Fruit fly (Drosophila melanogaster): Measurements from ENCODE around the gene Taf10b.

Gene Taf10b

dm6 chr2L:2769476-2770185, 2.0 kb upstream of the Taf10b start, which contains the start of the genes colt and HINT1 (continued):
- TF ChIP-seq Fer1 (GFP tag; optimal IDR thresholded peaks at IDR 0.05) (peak; percentile 32), gcm (GFP tag; optimal IDR thresholded peaks at IDR 0.05) (no peak), gce (GFP tag; IDR thresholded peaks at IDR 0.05) (no peak), CG1792 (GFP tag; optimal IDR thresholded peaks at IDR 0.05) (no peak), CHES-1-like (GFP tag; optimal IDR thresholded peaks at IDR 0.05) (peak; percentile 4), H15 (GFP tag; IDR thresholded peaks at IDR 0.05) (no peak), CG17361 (GFP tag; IDR thresholded peaks at IDR 0.05) (peak; percentile 51; the same call in 2 of the 3 replicates), Max (GFP tag; optimal IDR thresholded peaks at IDR 0.05) (peak; percentile 8), CG8944 (GFP tag; optimal IDR thresholded peaks at IDR 0.05) (no peak), her (GFP tag; optimal IDR thresholded peaks at IDR 0.05) (peak; percentile 99), cato (GFP tag; optimal IDR thresholded peaks at IDR 0.05; ENCODE audit: borderline replicate concordance) (no peak), CG30403 (GFP tag; optimal IDR thresholded peaks at IDR 0.05) (no peak), CG10431 (GFP tag; optimal IDR thresholded peaks at IDR 0.05) (peak; percentile 22), CG34422 (GFP tag; IDR thresholded peaks at IDR 0.05) (peak; percentile 86), CG18262 (tag; optimal IDR thresholded peaks at IDR 0.05) (peak; percentile 1), pnt (GFP tag; optimal IDR thresholded peaks at IDR 0.05) (no peak), pfk (GFP tag; optimal IDR thresholded peaks at IDR 0.05) (no peak), CG6272 (GFP tag; IDR thresholded peaks at IDR 0.05) (no peak), stc (GFP tag; IDR thresholded peaks at IDR 0.05) (no peak), br (optimal IDR thresholded peaks at IDR 0.05) (no peak), CG9817 (tag; optimal IDR thresholded peaks at IDR 0.05) (no peak), CG33557 (GFP tag; optimal IDR thresholded peaks at IDR 0.05) (no peak), CG1529 (GFP tag; optimal IDR thresholded peaks at IDR 0.05) (no peak), CG3995 (GFP tag; optimal IDR thresholded peaks at IDR 0.05) (peak; percentile 80), Hr3 (GFP tag; optimal IDR thresholded peaks at IDR 0.05) (no peak), sug (tag; optimal IDR thresholded peaks at IDR 0.05) (peak; percentile 41), Bdp1 (GFP tag; optimal IDR thresholded peaks at IDR 0.05) (no peak), CG14050 (GFP tag; IDR thresholded peaks at IDR 0.05) (no peak), Xrp1 (GFP tag; IDR thresholded peaks at IDR 0.05) (no peak), Lim3 (GFP tag; IDR thresholded peaks at IDR 0.05) (no peak), sna (GFP tag; IDR thresholded peaks at IDR 0.05; ENCODE audit: partially characterized antibody) (no peak), sqz (GFP tag; optimal IDR thresholded peaks at IDR 0.05) (peak; percentile 33), ham (GFP tag; IDR thresholded peaks at IDR 0.05) (no peak), mirr (GFP tag; optimal IDR thresholded peaks at IDR 0.05) (peak; percentile 41), BtbVII (GFP tag; optimal IDR thresholded peaks at IDR 0.05) (no peak), sc (optimal IDR thresholded peaks at IDR 0.05) (no peak), sc (GFP tag; optimal IDR thresholded peaks at IDR 0.05) (no peak), pb (GFP tag; optimal IDR thresholded peaks at IDR 0.05) (no peak), Mes4 (GFP tag; optimal IDR thresholded peaks at IDR 0.05) (no peak), CG31388 (GFP tag; optimal IDR thresholded peaks at IDR 0.05) (no peak), trh (GFP tag; optimal IDR thresholded peaks at IDR 0.05) (no peak), kay (GFP tag; optimal IDR thresholded peaks at IDR 0.05) (no peak), dati (GFP tag; IDR thresholded peaks at IDR 0.05) (no peak), sisA (GFP tag; IDR thresholded peaks at IDR 0.05) (no peak), CG10959 (GFP tag; IDR thresholded peaks at IDR 0.05) (no peak), Atf3 (GFP tag; optimal IDR thresholded peaks at IDR 0.05) (no peak), Adf1 (GFP tag; IDR thresholded peaks at IDR 0.05) (no peak), Drgx (GFP tag; IDR thresholded peaks at IDR 0.05) (peak; percentile 75), odd (GFP tag; optimal IDR thresholded peaks at IDR 0.05) (no peak), az2 (GFP tag; optimal IDR thresholded peaks at IDR 0.05) (no peak), Rfx (GFP tag; IDR thresholded peaks at IDR 0.05) (peak; percentile 37; the same call in 1 of the 2 replicates), CTCF (GFP tag; optimal IDR thresholded peaks at IDR 0.05) (peak; percentile 54), CG12071 (GFP tag; optimal IDR thresholded peaks at IDR 0.05) (no peak)

All from whole organism, embryonic.